Fruit fly (Drosophila melanogaster): ENCODE data around the gene CG13014.

CG13014 gene

dm6 chrX:16552968-16553417 is 34.7 kb upstream of the CG13014 start:
- TF ChIP-seq ase (GFP tag; IDR thresholded peaks at IDR 0.05) (no peak), Opbp (GFP tag; IDR thresholded peaks at IDR 0.05; ENCODE audit: partially characterized antibody) (peak; percentile 40; the same call in 1 of the 3 replicates), CG14860 (GFP tag; IDR thresholded peaks at IDR 0.05; ENCODE audit: partially characterized antibody) (0 out of 3 replicates have a peak, but pooled peaks have one; percentile 43), D (optimal IDR thresholded peaks at IDR 0.05) (peak; percentile 28), D (GFP tag; optimal IDR thresholded peaks at IDR 0.05) (no peak), knrl (GFP tag; IDR thresholded peaks at IDR 0.05; ENCODE audit: partially characterized antibody) (peak; percentile 53; the same call in 2 of the 3 replicates), HmgZ (tag; optimal IDR thresholded peaks at IDR 0.05) (no peak), vnd (GFP tag; IDR thresholded peaks at IDR 0.05; ENCODE audit: partially characterized antibody) (no peak), Eip74EF (GFP tag; optimal IDR thresholded peaks at IDR 0.05) (peak in 1 of 2 experiments; percentile 97), cg (GFP tag; optimal IDR thresholded peaks at IDR 0.05) (peak; percentile 77), CG14441 (GFP tag; IDR thresholded peaks at IDR 0.05) (no peak), CG2199 (GFP tag; IDR thresholded peaks at IDR 0.05) (peak; percentile 49; the same call in 1 of the 3 replicates), CG8478 (optimal IDR thresholded peaks at IDR 0.05) (peak; percentile 84), Trl (optimal IDR thresholded peaks at IDR 0.05) (peak; percentile 26), Trl (GFP tag; optimal IDR thresholded peaks at IDR 0.05) (no peak), trh (GFP tag; optimal IDR thresholded peaks at IDR 0.05) (no peak), Ets97D (GFP tag; optimal IDR thresholded peaks at IDR 0.05) (peak; percentile 24), sd (tag; optimal IDR thresholded peaks at IDR 0.05) (peak; percentile 24), Dfd (GFP tag; optimal IDR thresholded peaks at IDR 0.05) (peak in 1 of 2 experiments; percentile 86), kni (GFP tag; optimal IDR thresholded peaks at IDR 0.05) (peak; percentile 86), stwl (tag; optimal IDR thresholded peaks at IDR 0.05) (peak; percentile 48), NC2α (GFP tag; optimal IDR thresholded peaks at IDR 0.05) (no peak), Pdp1 (GFP tag; optimal IDR thresholded peaks at IDR 0.05) (peak in 1 of 2 experiments; percentile 85), sug (tag; optimal IDR thresholded peaks at IDR 0.05) (peak; percentile 26), pros (GFP tag; optimal IDR thresholded peaks at IDR 0.05) (peak; percentile 93), CG17385 (GFP tag; optimal IDR thresholded peaks at IDR 0.05) (peak; percentile 97), Adf1 (GFP tag; IDR thresholded peaks at IDR 0.05) (peak; percentile 56; the same call in 1 of the 2 replicates), ci (GFP tag; IDR thresholded peaks at IDR 0.05) (peak; percentile 36; the same call in 2 of the 3 replicates), CG12236 (GFP tag; optimal IDR thresholded peaks at IDR 0.05) (no peak), GATAe (GFP tag; conservative IDR thresholded peaks at IDR 0.05) (peak; percentile 63), psq (GFP tag; optimal IDR thresholded peaks at IDR 0.05) (peak; percentile 75), HLH4C (GFP tag; IDR thresholded peaks at IDR 0.05; ENCODE audit: partially characterized antibody) (0 out of 3 replicates have a peak, but pooled peaks have one; percentile 30), unpg (GFP tag; optimal IDR thresholded peaks at IDR 0.05) (no peak), z (GFP tag; IDR thresholded peaks at IDR 0.05) (0 out of 3 replicates have a peak, but pooled peaks have one; percentile 7), odd (GFP tag; optimal IDR thresholded peaks at IDR 0.05) (no peak), CG42726 (GFP tag; IDR thresholded peaks at IDR 0.05; ENCODE audit: partially characterized antibody) (0 out of 2 replicates have a peak, but pooled peaks have one; percentile 43), Doc2 (GFP tag; IDR thresholded peaks at IDR 0.05) (no peak), chinmo (GFP tag; IDR thresholded peaks at IDR 0.05; ENCODE audit: partially characterized antibody) (peak; percentile 90; the same call in 2 of the 4 replicates), pho (GFP tag; optimal IDR thresholded peaks at IDR 0.05) (no peak), Oli (tag; optimal IDR thresholded peaks at IDR 0.05) (no peak), Med (GFP tag) (peak; percentile 11), crol (GFP tag; IDR thresholded peaks at IDR 0.05) (peak; percentile 90), Sry-δ (GFP tag; optimal IDR thresholded peaks at IDR 0.05) (peak; percentile 23), chn (GFP tag; optimal IDR thresholded peaks at IDR 0.05) (peak; percentile 31), kay (GFP tag; optimal IDR thresholded peaks at IDR 0.05) (peak; percentile 88), CG6813 (GFP tag; optimal IDR thresholded peaks at IDR 0.05) (no peak), CG34376 (GFP tag; optimal IDR thresholded peaks at IDR 0.05) (peak; percentile 69), Lpt (GFP tag; optimal IDR thresholded peaks at IDR 0.05) (peak; percentile 9), CG15479 (GFP tag; optimal IDR thresholded peaks at IDR 0.05) (peak; percentile 99), al (GFP tag; IDR thresholded peaks at IDR 0.05) (no peak)

All from whole organism, embryonic.